Worm (Caenorhabditis elegans): ENCODE measurements around the gene M163.7.
A peak's percentile ranks its signal among the peaks of the same experiment; 100 is the strongest.

The M163.7 gene

ce11 chrX:14500422-14501058, 35.9 kb downstream of the M163.7 start (continued):
- TF ChIP-seq nhr-90 (tag; optimal IDR thresholded peaks at IDR 0.05; ENCODE audit: poor library complexity), result peak; percentile 54
- no peak for TF ChIP-seq hpl-2 (GFP tag; optimal IDR thresholded peaks at IDR 0.05)
- TF ChIP-seq irx-1 (tag; optimal IDR thresholded peaks at IDR 0.05), result peak; percentile 54
- TF ChIP-seq elt-3 (tag; optimal IDR thresholded peaks at IDR 0.05), result peak in 4 of 6 experiments; percentile 8 to 39 (median 14)
- no peak for TF ChIP-seq nhr-84 (tag; optimal IDR thresholded peaks at IDR 0.05)
- no peak for TF ChIP-seq dpl-1 (GFP tag; optimal IDR thresholded peaks at IDR 0.05)
- TF ChIP-seq lsy-2 (tag; optimal IDR thresholded peaks at IDR 0.05), result peak in 1 of 2 experiments; percentile 10
- TF ChIP-seq nhr-71 (tag; optimal IDR thresholded peaks at IDR 0.05), result peak; percentile 69
- peak; percentile 7; the same call in 1 of the 2 replicates for TF ChIP-seq nhr-19 (GFP tag; conservative IDR thresholded peaks at IDR 0.05)
- TF ChIP-seq lin-35 (GFP tag; optimal IDR thresholded peaks at IDR 0.05), result peak; percentile 8 to 31
- peak; percentile 72 for TF ChIP-seq nhr-20 (tag; optimal IDR thresholded peaks at IDR 0.05)
- no peak for TF ChIP-seq ztf-11 (tag; optimal IDR thresholded peaks at IDR 0.05)
- no peak for TF ChIP-seq tlp-1 (tag; optimal IDR thresholded peaks at IDR 0.05)
- TF ChIP-seq elt-2 (tag; optimal IDR thresholded peaks at IDR 0.05), result peak; percentile 95
- TF ChIP-seq egl-13 (tag; optimal IDR thresholded peaks at IDR 0.05), result no peak

- TF ChIP-seq ama-1 (optimal IDR thresholded peaks at IDR 0.05) (no peak), ztf-4 (tag; optimal IDR thresholded peaks at IDR 0.05) (no peak), fos-1 (tag; optimal IDR thresholded peaks at IDR 0.05) (peak; percentile 21), fkh-10 (GFP tag; optimal IDR thresholded peaks at IDR 0.05) (no peak), fkh-8 (tag; optimal IDR thresholded peaks at IDR 0.05) (no peak), mef-2 (tag; optimal IDR thresholded peaks at IDR 0.05) (no peak), nhr-71 (tag; optimal IDR thresholded peaks at IDR 0.05) (peak; percentile 91), elt-2 (tag; optimal IDR thresholded peaks at IDR 0.05) (peak; percentile 96), tbx-2 (tag; optimal IDR thresholded peaks at IDR 0.05) (peak; percentile 52), nhr-28 (tag; optimal IDR thresholded peaks at IDR 0.05) (no peak), snpc-4 (tag; optimal IDR thresholded peaks at IDR 0.05) (no peak), nhr-84 (tag; optimal IDR thresholded peaks at IDR 0.05) (no peak), ceh-88 (GFP tag; IDR thresholded peaks at IDR 0.05) (no peak), nhr-76 (tag; optimal IDR thresholded peaks at IDR 0.05) (no peak), efl-1 (optimal IDR thresholded peaks at IDR 0.05) (peak in 1 of 2 experiments; percentile 12), efl-1 (GFP tag; optimal IDR thresholded peaks at IDR 0.05 in 1 of 2) (peak in 1 of 2 experiments; percentile 67), hlh-17 (GFP tag; optimal IDR thresholded peaks at IDR 0.05; ENCODE audit: borderline replicate concordance) (no peak), mdl-1 (tag; optimal IDR thresholded peaks at IDR 0.05) (peak in 1 of 2 experiments; percentile 78), lsy-2 (tag; optimal IDR thresholded peaks at IDR 0.05) (peak; percentile 46 to 48), ces-1 (GFP tag; optimal IDR thresholded peaks at IDR 0.05) (no peak), pax-3 (tag; optimal IDR thresholded peaks at IDR 0.05) (no peak), nhr-237 (tag; optimal IDR thresholded peaks at IDR 0.05) (no peak), rnt-1 (tag; optimal IDR thresholded peaks at IDR 0.05) (peak; percentile 10), lin-13 (GFP tag; optimal IDR thresholded peaks at IDR 0.05) (peak; percentile 44), lir-3 (tag; optimal IDR thresholded peaks at IDR 0.05; ENCODE audit: poor library complexity) (peak; percentile 20), lin-39 (tag; optimal IDR thresholded peaks at IDR 0.05) (no peak), hlh-4 (tag; optimal IDR thresholded peaks at IDR 0.05) (no peak), nhr-12 (tag; optimal IDR thresholded peaks at IDR 0.05) (no peak), sptf-1 (tag; optimal IDR thresholded peaks at IDR 0.05) (no peak), hpl-2 (GFP tag; optimal IDR thresholded peaks at IDR 0.05) (no peak), nhr-77 (tag; optimal IDR thresholded peaks at IDR 0.05) (no peak), zag-1 (tag; optimal IDR thresholded peaks at IDR 0.05) (no peak), lin-14 (GFP tag; optimal IDR thresholded peaks at IDR 0.05) (peak; percentile 76), mab-9 (GFP tag; IDR thresholded peaks at IDR 0.05) (0 out of 2 replicates have a peak, but pooled peaks have one; percentile 17), sox-4 (tag; optimal IDR thresholded peaks at IDR 0.05) (no peak), C16A3.4 (tag; optimal IDR thresholded peaks at IDR 0.05) (peak; percentile 27), elt-3 (tag; optimal IDR thresholded peaks at IDR 0.05) (peak in 5 of 6 experiments; percentile 2 to 93 (median 49)), pag-3 (tag; optimal IDR thresholded peaks at IDR 0.05; ENCODE audit: borderline replicate concordance, insufficient read depth) (no peak), aha-1 (tag; optimal IDR thresholded peaks at IDR 0.05) (no peak), sup-37 (GFP tag; optimal IDR thresholded peaks at IDR 0.05) (no peak), C04F5.9 (tag; optimal IDR thresholded peaks at IDR 0.05) (no peak)
Measured at ce11 chrX:14502116-14502587, 37.5 kb downstream of the M163.7 start.
